Fruit fly (Drosophila melanogaster) whole organism, embryonic: ENCODE measurements around the gene Lnk.

Experiments used
- Atf-2 ChIP-seq: fragments of 200-800 bp; sonication (Bioruptor generic); optimal IDR thresholded peaks from 2 replicates; lab custom pipeline; 2016; ENCODE audit warnings: missing biosample characterization, missing genetic modification characterization
- BEAF-32 ChIP-seq: fragments of 200-800 bp; sonication (Bioruptor generic); optimal IDR thresholded peaks from 3 replicates; lab custom pipeline; 2017; ENCODE audit warnings: missing biosample characterization, missing genetic modification characterization, mild to moderate bottlenecking, moderate library complexity, missing genetic modification reagents
- Bgb ChIP-seq: fragments of 200-800 bp; sonication (Bioruptor generic); IDR thresholded peaks from 2 replicates; pipeline ENCODE4 v1.3.6; 2022; ENCODE audit warnings: missing biosample characterization, missing genetic modification characterization; ENCODE audit not compliant: partially characterized antibody
- CG10462 ChIP-seq: fragments of 200-800 bp; sonication (Bioruptor generic); optimal IDR thresholded peaks from 2 replicates; lab custom pipeline; 2016; ENCODE audit warnings: missing biosample characterization, missing genetic modification characterization
- CG10979 ChIP-seq: fragments of 200-800 bp; sonication (Bioruptor generic); optimal IDR thresholded peaks from 2 replicates; lab custom pipeline; 2018; ENCODE audit warnings: missing biosample characterization, mild to moderate bottlenecking, missing genetic modification characterization, moderate library complexity
- CG12391 ChIP-seq: fragments of 200-800 bp; sonication (Bioruptor generic); optimal IDR thresholded peaks from 3 replicates; lab custom pipeline; 2018; ENCODE audit warnings: missing biosample characterization, mild to moderate bottlenecking, missing genetic modification characterization, moderate library complexity
- CG13296 ChIP-seq: fragments of 200-800 bp; sonication (Bioruptor generic); optimal IDR thresholded peaks from 3 replicates; lab custom pipeline; 2018; ENCODE audit warnings: missing biosample characterization, mild to moderate bottlenecking, missing genetic modification characterization
- CG14014 ChIP-seq: fragments of 200-800 bp; sonication (Bioruptor generic); IDR thresholded peaks from 2 replicates; pipeline ENCODE4 v1.3.6; 2022; ENCODE audit warnings: missing biosample characterization, missing genetic modification characterization
- CG15073 ChIP-seq: fragments of 200-800 bp; sonication (Bioruptor generic); optimal IDR thresholded peaks from 2 replicates; lab custom pipeline; 2016; ENCODE audit warnings: missing biosample characterization, missing genetic modification characterization
- CG15601 ChIP-seq: fragments of 200-800 bp; sonication (Bioruptor generic); optimal IDR thresholded peaks from 3 replicates; lab custom pipeline; 2019; ENCODE audit warnings: missing biosample characterization, mild to moderate bottlenecking, missing genetic modification characterization, moderate library complexity
- CG1603 ChIP-seq: fragments of 200-800 bp; sonication (Bioruptor generic); optimal IDR thresholded peaks from 2 replicates; lab custom pipeline; 2019; ENCODE audit warnings: missing biosample characterization, mild to moderate bottlenecking, missing genetic modification characterization, moderate library complexity
- CG1647 ChIP-seq: fragments of 200-800 bp; sonication (Bioruptor generic); optimal IDR thresholded peaks from 3 replicates; lab custom pipeline; 2016; ENCODE audit warnings: missing biosample characterization, missing genetic modification characterization
- CG17328 ChIP-seq: fragments of 200-800 bp; sonication (Bioruptor generic); IDR thresholded peaks from 2 replicates; pipeline ENCODE4 v1.3.6; 2022; ENCODE audit warnings: missing biosample characterization, missing genetic modification characterization
- CG17912 ChIP-seq: fragments of 200-800 bp; sonication (Bioruptor generic); optimal IDR thresholded peaks from 2 replicates; lab custom pipeline; 2018; ENCODE audit warnings: missing biosample characterization, mild to moderate bottlenecking, missing genetic modification characterization
- CG18011 ChIP-seq: fragments of 200-800 bp; sonication (Bioruptor generic); optimal IDR thresholded peaks from 2 replicates; lab custom pipeline; 2017; ENCODE audit warnings: missing biosample characterization, missing genetic modification characterization, mild to moderate bottlenecking, moderate library complexity, missing genotype
- CG2678 ChIP-seq: fragments of 200-800 bp; sonication (Bioruptor generic); optimal IDR thresholded peaks from 3 replicates; lab custom pipeline; 2019; ENCODE audit warnings: missing biosample characterization, mild to moderate bottlenecking, missing genetic modification characterization, moderate library complexity
- CG3065 ChIP-seq: fragments of 200-800 bp; sonication (Bioruptor generic); optimal IDR thresholded peaks from 2 replicates; lab custom pipeline; 2016; ENCODE audit warnings: missing biosample characterization, missing genetic modification characterization
- CG4328 ChIP-seq: fragments of 200-800 bp; sonication (Bioruptor generic); optimal IDR thresholded peaks from 3 replicates; lab custom pipeline; 2017; ENCODE audit warnings: missing biosample characterization, missing genetic modification reagents, missing genetic modification characterization
- CG7271 ChIP-seq: fragments of 200-800 bp; sonication (Bioruptor generic); optimal IDR thresholded peaks from 2 replicates; lab custom pipeline; 2018; ENCODE audit warnings: missing biosample characterization, mild to moderate bottlenecking, missing genetic modification characterization, moderate library complexity
- CG7786 ChIP-seq: fragments of 200-800 bp; sonication (Bioruptor generic); optimal IDR thresholded peaks from 2 replicates; lab custom pipeline; 2016; ENCODE audit warnings: missing biosample characterization, missing genetic modification characterization
- CG8290 ChIP-seq, 3 experiments: fragments of 200-800 bp; sonication (Bioruptor generic); optimal IDR thresholded peaks; 2 replicates each; lab custom pipeline; 2016 to 2019; ENCODE audit warnings: missing biosample characterization in 3 of 3, missing genetic modification characterization in 3 of 3, mild to moderate bottlenecking in 2 of 3, moderate library complexity in 1 of 3
- CG8388 ChIP-seq: fragments of 200-800 bp; sonication (Bioruptor generic); optimal IDR thresholded peaks from 2 replicates; lab custom pipeline; 2019; ENCODE audit warnings: missing biosample characterization, mild to moderate bottlenecking, missing genetic modification characterization, moderate library complexity
- CG8478 ChIP-seq: fragments of >200 bp; optimal IDR thresholded peaks from 2 replicates; lab custom pipeline; 2018
- CG9437 ChIP-seq: fragments of 200-800 bp; sonication (Bioruptor generic); optimal IDR thresholded peaks from 2 replicates; lab custom pipeline; 2018; ENCODE audit warnings: missing biosample characterization, mild to moderate bottlenecking, missing genetic modification characterization
- CG9797 ChIP-seq: fragments of 200-800 bp; sonication (Bioruptor generic); optimal IDR thresholded peaks from 3 replicates; lab custom pipeline; 2018; ENCODE audit warnings: missing biosample characterization, mild to moderate bottlenecking, missing genetic modification characterization
- CTCF ChIP-seq: fragments of 200-800 bp; sonication (Bioruptor generic); optimal IDR thresholded peaks from 2 replicates; lab custom pipeline; 2017; ENCODE audit warnings: missing biosample characterization, mild to moderate bottlenecking, missing genetic modification characterization, moderate library complexity
- CoRest ChIP-seq: fragments of 200-800 bp; sonication (Bioruptor generic); optimal IDR thresholded peaks from 3 replicates; lab custom pipeline; 2018; ENCODE audit warnings: missing biosample characterization, mild to moderate bottlenecking, missing genetic modification characterization, moderate library complexity
- Dek ChIP-seq: fragments of 200-800 bp; sonication (Bioruptor generic); optimal IDR thresholded peaks from 3 replicates; lab custom pipeline; 2019; ENCODE audit warnings: missing biosample characterization, mild to moderate bottlenecking, missing genetic modification characterization, moderate library complexity
- Drgx ChIP-seq: fragments of 200-800 bp; sonication (Bioruptor generic); IDR thresholded peaks from 2 replicates; pipeline ENCODE4 v1.3.6; 2022; ENCODE audit warnings: missing biosample characterization, missing genetic modification characterization
- ERR ChIP-seq: fragments of 200-800 bp; sonication (Bioruptor generic); optimal IDR thresholded peaks from 2 replicates; lab custom pipeline; 2016; ENCODE audit warnings: missing biosample characterization, missing genetic modification characterization
- Hr39 ChIP-seq: fragments of >200 bp; optimal IDR thresholded peaks from 2 replicates; lab custom pipeline; 2017
- Hr78 ChIP-seq, 2 experiments: fragments of 200-800 bp in 1 of 2; fragments of >200 bp in 1 of 2; sonication (Bioruptor generic) in 1 of 2; optimal IDR thresholded peaks; 2 replicates each; lab custom pipeline; 2017 to 2019; ENCODE audit warnings: missing biosample characterization in 2 of 2, missing genetic modification characterization in 2 of 2, mild to moderate bottlenecking in 1 of 2, moderate library complexity in 1 of 2
- Lhr ChIP-seq: fragments of 200-800 bp; sonication (Bioruptor generic); optimal IDR thresholded peaks from 3 replicates; lab custom pipeline; 2017; ENCODE audit warnings: mild to moderate bottlenecking, missing biosample characterization, missing genetic modification reagents, missing genetic modification characterization
- Med ChIP-seq: fragments of 200-800 bp; sonication (Bioruptor generic); peaks from one replicate; lab custom pipeline; 2016; ENCODE audit warnings: missing biosample characterization, missing genetic modification characterization, mild to moderate bottlenecking, inconsistent platforms, moderate library complexity
- Nf-YC ChIP-seq: fragments of 200-800 bp; optimal IDR thresholded peaks from 3 replicates; lab custom pipeline; 2019; ENCODE audit warnings: missing biosample characterization, mild to moderate bottlenecking, missing genetic modification characterization, moderate library complexity
- amos ChIP-seq: fragments of 200-800 bp; sonication (Bioruptor generic); IDR thresholded peaks from 2 replicates; pipeline ENCODE4 v1.3.6; 2022; ENCODE audit warnings: missing biosample characterization, missing genetic modification characterization; ENCODE audit not compliant: partially characterized antibody
- bsh ChIP-seq, 2 experiments: fragments of 200-800 bp; sonication (Bioruptor generic); optimal IDR thresholded peaks; 2 replicates each; lab custom pipeline; 2017 to 2018; ENCODE audit warnings: mild to moderate bottlenecking in 2 of 2, missing biosample characterization in 2 of 2, missing genetic modification characterization in 2 of 2, moderate library complexity in 1 of 2
- chinmo ChIP-seq: fragments of 200-800 bp; sonication (Bioruptor generic); IDR thresholded peaks from 4 replicates; pipeline ENCODE4 v1.3.6; 2022; ENCODE audit warnings: missing biosample characterization, missing genetic modification characterization; ENCODE audit not compliant: partially characterized antibody
- chn ChIP-seq: fragments of 200-800 bp; sonication (Bioruptor generic); optimal IDR thresholded peaks from 2 replicates; lab custom pipeline; 2016; ENCODE audit warnings: missing biosample characterization, missing genetic modification characterization
- dati ChIP-seq: fragments of 200-800 bp; sonication (Bioruptor generic); IDR thresholded peaks from 2 replicates; pipeline ENCODE4 v1.3.6; 2022; ENCODE audit warnings: missing biosample characterization, missing genetic modification characterization
- hb ChIP-seq: fragments of 200-800 bp; sonication (Bioruptor generic); IDR thresholded peaks from 3 replicates; pipeline ENCODE4 v1.3.6; 2022; ENCODE audit warnings: missing biosample characterization, missing genetic modification characterization; ENCODE audit not compliant: partially characterized antibody
- lmd ChIP-seq: fragments of 200-800 bp; sonication (Bioruptor generic); IDR thresholded peaks from 2 replicates; pipeline ENCODE4 v1.3.6; 2022; ENCODE audit warnings: missing biosample characterization, missing genetic modification characterization
- mirr ChIP-seq: fragments of 200-800 bp; sonication (Bioruptor generic); optimal IDR thresholded peaks from 3 replicates; lab custom pipeline; 2018; ENCODE audit warnings: missing biosample characterization, mild to moderate bottlenecking, missing genetic modification characterization
- nau ChIP-seq: fragments of 200-800 bp; sonication (Bioruptor generic); optimal IDR thresholded peaks from 3 replicates; lab custom pipeline; 2017; ENCODE audit warnings: missing biosample characterization, mild to moderate bottlenecking, missing genetic modification characterization, missing genetic modification reagents
- nerfin-1 ChIP-seq: fragments of 200-800 bp; sonication (Bioruptor generic); optimal IDR thresholded peaks from 3 replicates; lab custom pipeline; 2019; ENCODE audit warnings: missing biosample characterization, mild to moderate bottlenecking, missing genetic modification characterization, moderate library complexity
- shn ChIP-seq: fragments of 200-800 bp; sonication (Bioruptor generic); optimal IDR thresholded peaks from 3 replicates; lab custom pipeline; 2016; ENCODE audit warnings: missing biosample characterization, missing genetic modification characterization
- sna ChIP-seq: fragments of 200-800 bp; sonication (Bioruptor generic); IDR thresholded peaks from 2 replicates; pipeline ENCODE4 v1.3.6; 2022; ENCODE audit warnings: missing biosample characterization, missing genetic modification characterization; ENCODE audit not compliant: partially characterized antibody
- unc-4 ChIP-seq: fragments of 200-800 bp; sonication (Bioruptor generic); IDR thresholded peaks from 2 replicates; pipeline ENCODE4 v1.3.6; 2022; ENCODE audit warnings: missing biosample characterization, missing genetic modification characterization; ENCODE audit not compliant: partially characterized antibody

Lnk gene

dm6 chr3R:25888307-25889075 is at the start of gene Lnk (continued):
- TF ChIP-seq amos (GFP tag; lab: Robert Waterston, UW) (peak; percentile 97), hb (GFP tag; lab: Robert Waterston, UW) (peak; percentile 83), BEAF-32 (peak; percentile 96), CG17328 (GFP tag; lab: Robert Waterston, UW) (no peak), Med (GFP tag; lab: Kevin White, UChicago) (peak; percentile 57), sna (GFP tag; lab: Robert Waterston, UW) (peak; percentile 70), CG9437 (GFP tag; lab: Kevin White, UChicago) (peak; percentile 3), CG1603 (peak; percentile 83), dati (no peak), Lhr (peak; percentile 89), Drgx (GFP tag; lab: Robert Waterston, UW) (peak; percentile 31; the same call in 1 of the 2 replicates), CG4328 (GFP tag; lab: Kevin White, UChicago) (peak; percentile 14), CTCF (peak; percentile 88), mirr (GFP tag; lab: Kevin White, UChicago) (peak; percentile 23), CG15601 (tag; lab: Kevin White, UChicago) (peak; percentile 33), CG18011 (GFP tag; lab: Kevin White, UChicago) (no peak), CG1647 (GFP tag; lab: Kevin White, UChicago) (peak; percentile 2), shn (GFP tag; lab: Kevin White, UChicago) (peak; percentile 18), CG13296 (GFP tag; lab: Kevin White, UChicago) (peak; percentile 20), Hr39 (lab: Kevin White, UChicago) (no peak), Nf-YC (peak; percentile 23), Dek (tag; lab: Kevin White, UChicago) (peak; percentile 11), nau (peak; percentile 43), Hr78 (GFP tag; optimal IDR thresholded peaks at IDR 0.05; lab: Kevin White, UChicago) (no peak), Atf-2 (no peak), CG10979 (tag; lab: Kevin White, UChicago) (peak; percentile 7), CG8290 (GFP tag; optimal IDR thresholded peaks at IDR 0.05; lab: Kevin White, UChicago) (no peak), CG8290 (tag; optimal IDR thresholded peaks at IDR 0.05; lab: Kevin White, UChicago) (peak in 1 of 2 experiments; percentile 60), unc-4 (GFP tag; lab: Robert Waterston, UW) (peak; percentile 91), chinmo (GFP tag; lab: Robert Waterston, UW) (peak; percentile 90), CG15073 (GFP tag; lab: Kevin White, UChicago) (no peak), Bgb (peak; percentile 96), CG7786 (GFP tag; lab: Kevin White, UChicago) (no peak), chn (GFP tag; lab: Kevin White, UChicago) (peak; percentile 36), CG3065 (GFP tag; lab: Kevin White, UChicago) (no peak), CG2678 (tag; lab: Kevin White, UChicago) (no peak), ERR (GFP tag; lab: Kevin White, UChicago) (peak; percentile 5), CG9797 (GFP tag; lab: Kevin White, UChicago) (peak; percentile 79), CG12391 (tag; lab: Kevin White, UChicago) (peak; percentile 22), CG7271 (peak; percentile 9), nerfin-1 (tag; lab: Kevin White, UChicago) (peak; percentile 92), CG8478 (lab: Kevin White, UChicago) (peak; percentile 48), CG14014 (GFP tag; lab: Robert Waterston, UW) (0 out of 2 replicates have a peak, but pooled peaks have one; percentile 21), CG10462 (GFP tag; lab: Kevin White, UChicago) (no peak), CG17912 (GFP tag; lab: Kevin White, UChicago) (peak; percentile 18), bsh (GFP tag; optimal IDR thresholded peaks at IDR 0.05; lab: Kevin White, UChicago) (peak in 1 of 2 experiments; percentile 71), CG8388 (GFP tag; lab: Kevin White, UChicago) (no peak), lmd (GFP tag; lab: Robert Waterston, UW) (no peak), CoRest (tag; lab: Kevin White, UChicago) (peak; percentile 39)
